Fruit fly (Drosophila melanogaster) whole organism: Measurements from ENCODE around the gene Mcm2.

ENCODE experiments used
- CG8478 ChIP-seq: fragments of >200 bp; optimal IDR thresholded peaks from 2 replicates; lab custom pipeline; 2018; ENCODE audit warnings: inconsistent platforms
- Dll ChIP-seq: fragments of >200 bp; optimal IDR thresholded peaks from 2 replicates; lab custom pipeline; 2017
- EcR ChIP-seq, 2 experiments: fragments of >200 bp; optimal IDR thresholded peaks; 2 replicates each; lab custom pipeline; 2017; ENCODE audit warnings: missing biosample characterization in 2 of 2, missing genetic modification characterization in 2 of 2, missing genetic modification reagents in 2 of 2
- pan ChIP-seq: fragments of >200 bp; optimal IDR thresholded peaks from 2 replicates; lab custom pipeline; 2017
- psq ChIP-seq: fragments of >200 bp; optimal IDR thresholded peaks from 2 replicates; lab custom pipeline; 2017
- usp ChIP-seq: fragments of >200 bp; optimal IDR thresholded peaks from 2 replicates; lab custom pipeline; 2017; ENCODE audit warnings: missing biosample characterization, missing genetic modification characterization, mixed read lengths

The Mcm2 gene

DNA sequence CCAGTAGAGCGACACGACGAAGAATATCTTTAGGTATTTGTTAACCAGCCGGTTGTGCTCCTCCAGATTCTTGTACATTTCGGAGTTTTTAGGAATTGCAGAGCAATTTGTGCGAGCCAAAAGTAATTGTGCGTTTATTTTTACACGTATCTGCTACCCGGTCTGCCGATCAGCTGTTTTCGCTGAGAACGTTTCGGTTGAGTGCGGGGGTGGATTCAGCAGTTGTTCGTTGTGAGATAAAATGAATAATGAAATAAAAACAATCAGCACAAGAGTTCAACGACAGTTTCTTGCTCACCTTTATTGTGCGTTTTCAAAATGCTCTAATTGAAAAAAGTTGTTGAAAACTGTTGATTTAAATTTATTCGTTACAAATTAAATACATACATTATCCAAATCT is 39.1 kb downstream of the Mcm2 start, which contains the start of gene nac:
nac (minus strand) TSS at position 176 of the 400 bp plus-strand sequence.
- no peak for TF ChIP-seq EcR (GFP tag; optimal IDR thresholded peaks at IDR 0.05; lab: Kevin White, UChicago)
- no peak for TF ChIP-seq pan (lab: Kevin White, UChicago)
- TF ChIP-seq CG8478: no peak
- no peak for TF ChIP-seq Dll (lab: Kevin White, UChicago)
- no peak for TF ChIP-seq psq (lab: Kevin White, UChicago)
- no peak for TF ChIP-seq usp

DNA sequence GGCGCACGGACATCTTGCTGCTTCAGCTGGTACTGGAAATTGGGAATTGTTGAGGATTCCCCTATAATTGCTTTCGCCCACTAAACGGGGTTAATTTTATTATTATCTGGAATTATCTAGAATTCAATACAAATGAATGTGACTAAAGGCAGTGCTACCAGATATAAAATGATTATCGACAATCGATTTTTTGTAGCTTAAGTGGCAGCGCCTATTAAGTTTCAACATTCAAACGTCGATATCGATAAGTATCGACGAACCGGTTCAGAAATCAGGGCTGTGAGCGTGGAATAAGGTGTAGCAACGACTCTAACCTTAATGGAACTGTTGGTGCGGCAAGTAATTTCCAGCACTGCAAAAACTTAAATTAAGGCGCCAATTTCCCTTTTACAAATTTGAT is 40.3 kb downstream of the Mcm2 start, which contains the start of gene Sgt1:
Sgt1 (minus strand) TSS at position 165 of the 400 bp plus-strand sequence.
- no peak for TF ChIP-seq EcR (GFP tag; optimal IDR thresholded peaks at IDR 0.05; lab: Kevin White, UChicago)
- TF ChIP-seq pan (lab: Kevin White, UChicago): no peak
- no peak for TF ChIP-seq CG8478
- no peak for TF ChIP-seq psq (lab: Kevin White, UChicago)
- TF ChIP-seq usp: no peak
- no peak for TF ChIP-seq Dll (lab: Kevin White, UChicago)

- no peak for TF ChIP-seq pan (lab: Kevin White, UChicago)
Observed at dm6 chr3R:8306188-8306926, 41.6 kb downstream of the Mcm2 start.

DNA sequence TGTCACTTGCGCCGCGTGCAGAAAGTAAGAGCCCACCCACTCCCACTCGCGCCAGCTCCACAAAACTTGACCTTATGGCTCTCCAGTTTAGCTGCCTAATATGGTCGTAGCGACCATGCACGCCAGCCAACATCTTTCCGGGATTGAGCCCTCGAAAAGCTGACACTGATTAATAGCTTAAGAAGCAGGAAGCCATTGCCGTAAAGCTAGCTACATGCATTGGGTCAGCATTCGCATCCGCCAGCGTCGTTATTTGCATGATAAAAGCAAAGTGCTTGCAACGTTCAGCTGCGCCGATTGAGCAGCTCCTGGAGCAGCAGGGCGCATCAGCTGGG is 42.1 kb downstream of the Mcm2 start:
- TF ChIP-seq usp (no peak), pan (lab: Kevin White, UChicago) (no peak), CG8478 (no peak), Dll (lab: Kevin White, UChicago) (no peak), psq (lab: Kevin White, UChicago) (no peak), EcR (GFP tag; optimal IDR thresholded peaks at IDR 0.05; lab: Kevin White, UChicago) (no peak)

- no peak for TF ChIP-seq psq (lab: Kevin White, UChicago)
- TF ChIP-seq Dll (lab: Kevin White, UChicago): no peak
- TF ChIP-seq EcR (GFP tag; optimal IDR thresholded peaks at IDR 0.05; lab: Kevin White, UChicago): no peak
- TF ChIP-seq CG8478: no peak
- TF ChIP-seq usp: no peak
- TF ChIP-seq pan (lab: Kevin White, UChicago): no peak
Observed at dm6 chr3R:8307283-8307682, 42.5 kb downstream of the Mcm2 start.

- TF ChIP-seq psq (lab: Kevin White, UChicago): no peak
- no peak for TF ChIP-seq Dll (lab: Kevin White, UChicago)
- TF ChIP-seq pan (lab: Kevin White, UChicago): no peak
- TF ChIP-seq EcR (GFP tag; optimal IDR thresholded peaks at IDR 0.05; lab: Kevin White, UChicago): no peak
- no peak for TF ChIP-seq CG8478
- TF ChIP-seq usp: no peak
Observed at dm6 chr3R:8308515-8308959, 43.8 kb downstream of the Mcm2 start, which contains the start of gene tex. tex (minus strand) TSS chr3R:8308645.

- TF ChIP-seq CG8478 (no peak), usp (no peak), pan (lab: Kevin White, UChicago) (no peak), Dll (lab: Kevin White, UChicago) (no peak), EcR (GFP tag; optimal IDR thresholded peaks at IDR 0.05; lab: Kevin White, UChicago) (no peak)
Observed at dm6 chr3R:8310678-8311077, 45.9 kb downstream of the Mcm2 start, which contains the start of gene CG11693. CG11693 (minus strand) TSS chr3R:8310778.

dm6 chr3R:8312037-8312436 is 47.3 kb downstream of the Mcm2 start, which contains the start of the genes CG11694 and CG11698:
CG11694 (minus strand) TSS chr3R:8312137.
CG11698 (plus strand) TSS chr3R:8312188.
- no peak for TF ChIP-seq EcR (GFP tag; optimal IDR thresholded peaks at IDR 0.05; lab: Kevin White, UChicago)

DNA sequence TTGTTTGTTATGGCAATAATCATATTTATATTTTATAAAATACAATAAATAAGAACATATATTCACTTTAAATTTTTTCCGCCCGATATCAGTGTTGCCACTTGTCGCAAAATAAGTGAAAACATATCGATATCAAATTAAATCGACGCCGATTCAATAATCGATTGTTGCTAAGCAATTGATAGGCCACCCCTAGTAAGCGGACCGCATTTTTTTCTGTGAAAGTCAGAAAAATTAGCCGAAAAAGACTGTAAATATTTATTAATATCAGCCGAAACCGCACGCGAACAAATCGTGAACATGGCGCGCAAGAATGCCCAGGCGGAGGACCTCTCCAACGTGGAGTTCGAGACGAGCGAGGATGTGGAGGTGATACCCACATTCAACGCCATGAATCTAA is 48.3 kb downstream of the Mcm2 start, which contains the start of gene CG7483:
CG7483 (plus strand) TSS at position 171 of the 400 bp plus-strand sequence.
- no peak for TF ChIP-seq usp
- TF ChIP-seq pan (lab: Kevin White, UChicago): no peak
- no peak for TF ChIP-seq CG8478
- no peak for TF ChIP-seq psq (lab: Kevin White, UChicago)
- TF ChIP-seq EcR (GFP tag; optimal IDR thresholded peaks at IDR 0.05; lab: Kevin White, UChicago): no peak
- no peak for TF ChIP-seq Dll (lab: Kevin White, UChicago)

- no peak for TF ChIP-seq psq (lab: Kevin White, UChicago)
Observed at dm6 chr3R:8316344-8317105, 51.8 kb downstream of the Mcm2 start, which contains the start of gene Coq2. Coq2 (minus strand) TSS chr3R:8316543.

dm6 chr3R:8317215-8317614 is 52.4 kb downstream of the Mcm2 start, which contains the start of gene Ctr1B:
Ctr1B (plus strand) TSS chr3R:8317612.
- TF ChIP-seq pan (lab: Kevin White, UChicago): no peak
- TF ChIP-seq usp: no peak
- no peak for TF ChIP-seq EcR (GFP tag; optimal IDR thresholded peaks at IDR 0.05; lab: Kevin White, UChicago)
- no peak for TF ChIP-seq CG8478
- no peak for TF ChIP-seq psq (lab: Kevin White, UChicago)
- TF ChIP-seq Dll (lab: Kevin White, UChicago): no peak
